Worm (Caenorhabditis elegans) whole organism, late embryonic: ENCODE measurements around the gene acs-14.

Experiments
- C08G9.2 ChIP-seq: sonication (generic microtip); optimal IDR thresholded peaks from 2 replicates; lab custom pipeline; 2016; ENCODE audit warnings: mild to moderate bottlenecking, missing genetic modification characterization, moderate library complexity, missing compliant biosample characterization
- F13H6.1 ChIP-seq: sonication (generic microtip); optimal IDR thresholded peaks from 2 replicates; lab custom pipeline; 2016; ENCODE audit warnings: missing genetic modification characterization, missing compliant biosample characterization
- K02D7.2 ChIP-seq: sonication (generic microtip); optimal IDR thresholded peaks from 2 replicates; lab custom pipeline; 2017; ENCODE audit warnings: mild to moderate bottlenecking, missing genetic modification characterization, missing compliant biosample characterization
- K09A11.1 ChIP-seq: sonication (generic microtip); optimal IDR thresholded peaks from 2 replicates; lab custom pipeline; 2017; ENCODE audit warnings: antibody characterized with exemption, mild to moderate bottlenecking, missing genetic modification characterization, missing compliant biosample characterization; ENCODE audit not compliant: insufficient read depth
- ama-1 ChIP-seq: fragments of 150-350 bp; optimal IDR thresholded peaks from 2 replicates; lab custom pipeline; 2014
- ceh-14 ChIP-seq: sonication (generic microtip); optimal IDR thresholded peaks from 2 replicates; lab custom pipeline; 2016; ENCODE audit warnings: missing genotype, missing genetic modification characterization, missing compliant biosample characterization
- ceh-18 ChIP-seq: sonication (generic microtip); optimal IDR thresholded peaks from 2 replicates; lab custom pipeline; 2016; ENCODE audit warnings: missing genetic modification characterization, missing compliant biosample characterization
- ceh-19 ChIP-seq: fragments of 200-800 bp; sonication (Bioruptor generic); optimal IDR thresholded peaks from 2 replicates; lab custom pipeline; 2018; ENCODE audit warnings: mild to moderate bottlenecking, missing genetic modification characterization, missing compliant biosample characterization
- ceh-2 ChIP-seq: sonication (generic microtip); optimal IDR thresholded peaks from 2 replicates; lab custom pipeline; 2016; ENCODE audit warnings: missing genotype, missing genetic modification characterization, missing compliant biosample characterization
- ceh-31 ChIP-seq: sonication (generic microtip); optimal IDR thresholded peaks from 2 replicates; lab custom pipeline; 2016; ENCODE audit warnings: missing genetic modification characterization, missing compliant biosample characterization
- ceh-34 ChIP-seq: sonication (generic microtip); optimal IDR thresholded peaks from 2 replicates; lab custom pipeline; 2016; ENCODE audit warnings: mild to moderate bottlenecking, missing genetic modification characterization, missing compliant biosample characterization
- ceh-45 ChIP-seq: fragments of 200-800 bp; sonication (Bioruptor generic); IDR thresholded peaks from 2 replicates; pipeline ENCODE4 v1.3.6; 2022; ENCODE audit warnings: missing genetic modification reagents, missing genetic modification characterization, missing compliant biosample characterization
- che-1 ChIP-seq: sonication (generic microtip); optimal IDR thresholded peaks from 2 replicates; lab custom pipeline; 2016; ENCODE audit warnings: mild to moderate bottlenecking, missing genetic modification characterization, missing compliant biosample characterization
- dmd-4 ChIP-seq: sonication (generic microtip); optimal IDR thresholded peaks from 2 replicates; lab custom pipeline; 2016; ENCODE audit warnings: borderline replicate concordance, missing genetic modification characterization, missing compliant biosample characterization
- dve-1 ChIP-seq: sonication (generic microtip); optimal IDR thresholded peaks from 2 replicates; lab custom pipeline; 2017; ENCODE audit warnings: antibody characterized with exemption, mild to moderate bottlenecking, missing genetic modification characterization, missing compliant biosample characterization
- elt-2 ChIP-seq: sonication (generic microtip); optimal IDR thresholded peaks from 2 replicates; lab custom pipeline; 2016; ENCODE audit warnings: missing genetic modification reagents, missing genetic modification characterization, missing compliant biosample characterization
- elt-4 ChIP-seq: sonication (generic microtip); optimal IDR thresholded peaks from 2 replicates; lab custom pipeline; 2016; ENCODE audit warnings: missing genetic modification characterization, missing compliant biosample characterization
- ets-4 ChIP-seq: sonication (generic microtip); optimal IDR thresholded peaks from 2 replicates; lab custom pipeline; 2016; ENCODE audit warnings: missing genetic modification characterization, missing compliant biosample characterization
- eyg-1 ChIP-seq: sonication (generic microtip); optimal IDR thresholded peaks from 2 replicates; lab custom pipeline; 2016; ENCODE audit warnings: missing genotype, missing genetic modification characterization, missing compliant biosample characterization
- fax-1 ChIP-seq: sonication (generic microtip); optimal IDR thresholded peaks from 2 replicates; lab custom pipeline; 2016; ENCODE audit warnings: missing genotype, missing genetic modification characterization, missing compliant biosample characterization
- fkh-10 ChIP-seq: fragments of 150-350 bp; optimal IDR thresholded peaks from 2 replicates; lab custom pipeline; 2014; ENCODE audit warnings: missing biosample characterization, missing genetic modification reagents, missing genetic modification characterization
- fkh-6 ChIP-seq: sonication (generic microtip); optimal IDR thresholded peaks from 2 replicates; lab custom pipeline; 2016; ENCODE audit warnings: missing genetic modification characterization, missing compliant biosample characterization
- gmeb-2 ChIP-seq: sonication (generic microtip); optimal IDR thresholded peaks from 2 replicates; lab custom pipeline; 2016; ENCODE audit warnings: missing genetic modification characterization, inconsistent platforms, missing compliant biosample characterization
- hlh-15 ChIP-seq: sonication (generic microtip); optimal IDR thresholded peaks from 2 replicates; lab custom pipeline; 2016; ENCODE audit warnings: missing genetic modification characterization, missing compliant biosample characterization
- hlh-8 ChIP-seq: sonication (generic microtip); optimal IDR thresholded peaks from 2 replicates; lab custom pipeline; 2016; ENCODE audit warnings: missing genotype, missing genetic modification characterization, missing compliant biosample characterization
- lim-6 ChIP-seq: sonication (generic microtip); optimal IDR thresholded peaks from 2 replicates; lab custom pipeline; 2016; ENCODE audit warnings: missing genetic modification characterization, missing compliant biosample characterization
- lin-11 ChIP-seq: fragments of 200-800 bp; sonication (Bioruptor generic); optimal IDR thresholded peaks from 2 replicates; lab custom pipeline; 2018; ENCODE audit warnings: mild to moderate bottlenecking, missing genetic modification characterization, missing compliant biosample characterization
- nfya-1 ChIP-seq: sonication (generic microtip); optimal IDR thresholded peaks from 2 replicates; lab custom pipeline; 2017; ENCODE audit warnings: missing genetic modification characterization, mild to moderate bottlenecking, missing compliant biosample characterization, antibody characterized with exemption, moderate library complexity
- nhr-11 ChIP-seq: fragments of 150-350 bp; optimal IDR thresholded peaks from 2 replicates; lab custom pipeline; 2014; ENCODE audit warnings: missing biosample characterization, missing genetic modification characterization
- npax-4 ChIP-seq: sonication (generic microtip); optimal IDR thresholded peaks from 2 replicates; lab custom pipeline; 2016; ENCODE audit warnings: missing genetic modification characterization, missing compliant biosample characterization
- odd-2 ChIP-seq: sonication (generic microtip); optimal IDR thresholded peaks from 2 replicates; lab custom pipeline; 2017; ENCODE audit warnings: antibody characterized with exemption, mild to moderate bottlenecking, missing genetic modification characterization, missing compliant biosample characterization
- pat-9 ChIP-seq: fragments of 200-800 bp; sonication (Bioruptor generic); optimal IDR thresholded peaks from 2 replicates; lab custom pipeline; 2018; ENCODE audit warnings: mild to moderate bottlenecking, missing genetic modification characterization, moderate library complexity, missing compliant biosample characterization
- pax-1 ChIP-seq: fragments of 150-350 bp; optimal IDR thresholded peaks from 2 replicates; lab custom pipeline; 2014; ENCODE audit warnings: missing biosample characterization, missing genetic modification characterization
- pha-2 ChIP-seq: sonication (generic microtip); optimal IDR thresholded peaks from 2 replicates; lab custom pipeline; 2017; ENCODE audit warnings: mild to moderate bottlenecking, missing genetic modification characterization, missing compliant biosample characterization
- pha-4 ChIP-seq: fragments of 150-350 bp; optimal IDR thresholded peaks from 2 replicates; lab custom pipeline; 2018; ENCODE audit warnings: missing biosample characterization, missing genetic modification reagents, missing genetic modification characterization
- ref-2 ChIP-seq: sonication (generic microtip); optimal IDR thresholded peaks from 2 replicates; lab custom pipeline; 2016; ENCODE audit warnings: missing genetic modification characterization, missing compliant biosample characterization
- sdc-2 ChIP-seq: sonication (generic microtip); optimal IDR thresholded peaks from 2 replicates; lab custom pipeline; 2016; ENCODE audit warnings: missing genotype, missing genetic modification characterization, missing compliant biosample characterization
- sox-4 ChIP-seq: sonication (generic microtip); optimal IDR thresholded peaks from 2 replicates; lab custom pipeline; 2017; ENCODE audit warnings: mild to moderate bottlenecking, missing genetic modification characterization, inconsistent platforms, missing compliant biosample characterization
- tbx-2 ChIP-seq: sonication (generic microtip); optimal IDR thresholded peaks from 2 replicates; lab custom pipeline; 2016; ENCODE audit warnings: missing genetic modification characterization, missing compliant biosample characterization
- tbx-7 ChIP-seq: sonication (generic microtip); optimal IDR thresholded peaks from 2 replicates; lab custom pipeline; 2016; ENCODE audit warnings: missing genotype, missing genetic modification characterization, missing compliant biosample characterization
- unc-3 ChIP-seq, 2 experiments: fragments of 200-800 bp in 1 of 2; sonication (Bioruptor generic) in 1 of 2; sonication (generic microtip) in 1 of 2; conservative IDR thresholded peaks in 1 of 2; optimal IDR thresholded peaks in 1 of 2; 2 replicates each; pipeline versions ENCODE4 v1.3.6 to Lab custom; 2016 to 2022; ENCODE audit warnings: missing compliant biosample characterization in 2 of 2, missing genetic modification characterization in 2 of 2, missing genetic modification reagents in 1 of 2
- unc-42 ChIP-seq: sonication (generic microtip); optimal IDR thresholded peaks from 2 replicates; lab custom pipeline; 2016; ENCODE audit warnings: missing genotype, missing genetic modification characterization, missing compliant biosample characterization
- unc-86 ChIP-seq: sonication (generic microtip); optimal IDR thresholded peaks from 2 replicates; lab custom pipeline; 2016; ENCODE audit warnings: missing genetic modification characterization, missing compliant biosample characterization

Gene acs-14

DNA sequence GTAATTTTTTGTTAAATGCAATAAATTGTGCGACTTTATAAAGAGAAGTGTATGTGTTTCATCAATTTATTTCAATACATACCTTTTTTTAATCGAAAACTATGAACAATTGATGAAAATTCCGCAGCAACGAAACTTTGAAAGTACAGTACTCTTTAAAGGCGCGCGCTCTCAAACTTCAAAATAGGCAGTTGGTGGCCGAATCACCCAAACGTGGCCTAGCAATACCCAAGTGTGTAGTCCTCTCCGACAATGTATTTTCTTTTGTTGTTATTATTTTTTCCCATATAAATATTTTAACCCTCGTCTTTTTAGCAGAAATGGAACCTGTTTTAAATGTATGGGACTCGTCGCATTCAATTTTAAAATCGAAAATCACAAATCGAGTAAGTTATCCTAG, 28.6 kb downstream of the acs-14 start, which contains the start of gene C50F4.4:
Gene C50F4.4 (plus strand): TSS at position 267 of the 400 bp plus-strand sequence.
- TF ChIP-seq tbx-2 (tag; lab: Kevin White, UChicago) (peak; percentile 51), nhr-11 (tag; lab: Kevin White, UChicago) (no peak), K09A11.1 (tag; lab: Kevin White, UChicago) (no peak), ceh-19 (GFP tag; lab: Kevin White, UChicago) (no peak), tbx-7 (tag; lab: Kevin White, UChicago) (peak; percentile 23), fax-1 (tag; lab: Kevin White, UChicago) (no peak), ceh-2 (tag; lab: Kevin White, UChicago) (peak; percentile 46), hlh-8 (peak; percentile 22), unc-3 (GFP tag; conservative IDR thresholded peaks at IDR 0.05; lab: Robert Waterston, UW) (no peak), unc-3 (tag; optimal IDR thresholded peaks at IDR 0.05; lab: Kevin White, UChicago) (no peak), ets-4 (tag; lab: Kevin White, UChicago) (peak; percentile 47), ceh-31 (tag; lab: Kevin White, UChicago) (peak; percentile 56), C08G9.2 (tag; lab: Kevin White, UChicago) (peak; percentile 73)

ce11 chrV:9539638-9540037, 31.7 kb downstream of the acs-14 start, which contains the start of gene C50F4.12:
TSS of gene C50F4.12 (minus strand) at chrV:9539738.
- TF ChIP-seq fkh-6 (tag; lab: Kevin White, UChicago): no peak
- no peak for TF ChIP-seq eyg-1 (tag; lab: Kevin White, UChicago)
- no peak for TF ChIP-seq npax-4 (tag; lab: Kevin White, UChicago)

ce11 chrV:9541506-9541905, 33.6 kb downstream of the acs-14 start, which contains the start of gene C50F4.16:
TSS of gene C50F4.16 (minus strand) at chrV:9541606.
- TF ChIP-seq pax-1 (tag; lab: Kevin White, UChicago) (no peak), dve-1 (tag; lab: Kevin White, UChicago) (no peak), sox-4 (no peak), pha-4 (tag; lab: Kevin White, UChicago) (no peak), ceh-2 (tag; lab: Kevin White, UChicago) (no peak)
- TF ChIP-seq, all 69 proteins: peak for 0

DNA sequence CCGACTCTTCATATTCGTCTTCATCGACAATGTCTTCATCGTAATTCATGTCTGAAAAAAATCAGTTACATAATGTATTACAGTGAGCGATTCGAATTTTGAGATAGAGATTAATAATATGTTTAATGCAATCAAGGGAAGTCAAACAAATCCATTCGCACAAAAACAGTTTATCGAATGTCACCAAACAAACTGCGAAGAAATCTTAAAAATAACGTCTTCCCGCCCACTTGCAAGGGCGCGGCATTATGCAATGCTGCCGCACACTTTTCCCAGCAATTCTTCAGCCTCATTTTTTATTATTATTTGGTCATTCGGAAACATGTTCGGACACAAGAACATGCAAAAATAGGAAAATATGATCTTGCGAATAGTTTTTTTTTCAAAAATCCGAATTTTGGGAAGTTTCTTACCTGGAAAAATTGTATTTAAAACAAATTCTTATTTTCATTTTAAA, 36.3 kb downstream of the acs-14 start, which contains the start of gene mdf-1:
Gene mdf-1 (minus strand): TSS at position 51 of the 457 bp plus-strand sequence.
- TF ChIP-seq elt-2: peak; percentile 50
- TF ChIP-seq F13H6.1 (tag; lab: Kevin White, UChicago): no peak
- no peak for TF ChIP-seq dmd-4
- TF ChIP-seq tbx-2 (tag; lab: Kevin White, UChicago): peak; percentile 73
- TF ChIP-seq ceh-31 (tag; lab: Kevin White, UChicago): peak; percentile 42
- TF ChIP-seq ref-2 (tag; lab: Kevin White, UChicago): peak; percentile 7
- TF ChIP-seq ama-1: no peak
- peak; percentile 21 for TF ChIP-seq pax-1 (tag; lab: Kevin White, UChicago)
- TF ChIP-seq lim-6 (tag; lab: Kevin White, UChicago): no peak
- no peak for TF ChIP-seq ceh-19 (GFP tag; lab: Kevin White, UChicago)
- TF ChIP-seq sdc-2 (tag; lab: Kevin White, UChicago): no peak
- peak; percentile 25 for TF ChIP-seq unc-42 (tag; lab: Kevin White, UChicago)
- TF ChIP-seq hlh-8: no peak
- TF ChIP-seq K02D7.2: peak; percentile 16
- peak; percentile 62 for TF ChIP-seq K09A11.1 (tag; lab: Kevin White, UChicago)
- no peak for TF ChIP-seq fkh-10 (GFP tag; lab: Kevin White, UChicago)
- 0 out of 2 replicates have a peak, but pooled peaks have one; percentile 6 for TF ChIP-seq unc-3 (GFP tag; conservative IDR thresholded peaks at IDR 0.05; lab: Robert Waterston, UW)
- no peak for TF ChIP-seq unc-3 (tag; optimal IDR thresholded peaks at IDR 0.05; lab: Kevin White, UChicago)
- no peak for TF ChIP-seq hlh-15 (tag; lab: Kevin White, UChicago)
- TF ChIP-seq gmeb-2 (tag; lab: Kevin White, UChicago): no peak
- no peak for TF ChIP-seq lin-11 (tag; lab: Kevin White, UChicago)
- no peak for TF ChIP-seq eyg-1 (tag; lab: Kevin White, UChicago)
- peak; percentile 31 for TF ChIP-seq ceh-18 (tag; lab: Kevin White, UChicago)
- TF ChIP-seq unc-86 (tag; lab: Kevin White, UChicago): peak; percentile 25
- TF ChIP-seq ceh-14: peak; percentile 50
- no peak for TF ChIP-seq pha-2 (tag; lab: Kevin White, UChicago)
- no peak for TF ChIP-seq nhr-11 (tag; lab: Kevin White, UChicago)
- TF ChIP-seq pat-9 (tag; lab: Kevin White, UChicago): peak; percentile 31
- TF ChIP-seq ceh-45: no peak
- TF ChIP-seq elt-4 (tag; lab: Kevin White, UChicago): no peak
- TF ChIP-seq sox-4: peak; percentile 22
- peak; percentile 69 for TF ChIP-seq nfya-1 (tag; lab: Kevin White, UChicago)
- peak; percentile 2 for TF ChIP-seq che-1 (tag; lab: Kevin White, UChicago)
- peak; percentile 6 for TF ChIP-seq ceh-2 (tag; lab: Kevin White, UChicago)
- TF ChIP-seq ceh-34 (tag; lab: Kevin White, UChicago): peak; percentile 14
- TF ChIP-seq odd-2 (tag; lab: Kevin White, UChicago): no peak
